Worm (Caenorhabditis elegans) whole organism, L1 larva: ENCODE results near the gene K08D8.9.

Experiments used
- F16B12.6 ChIP-seq: fragments of 150-350 bp; optimal IDR thresholded peaks from 2 replicates; lab custom pipeline; 2014; ENCODE audit warnings: missing biosample characterization, missing genetic modification characterization
- aha-1 ChIP-seq: fragments of 150-350 bp; optimal IDR thresholded peaks from 2 replicates; lab custom pipeline; 2014; ENCODE audit warnings: missing biosample characterization, missing genetic modification characterization
- aly-2 ChIP-seq: fragments of 150-350 bp; optimal IDR thresholded peaks from 2 replicates; lab custom pipeline; 2014; ENCODE audit warnings: missing biosample characterization, missing genetic modification characterization
- blmp-1 ChIP-seq: fragments of 150-350 bp; optimal IDR thresholded peaks from 2 replicates; lab custom pipeline; 2014; ENCODE audit warnings: missing biosample characterization, missing genetic modification characterization
- ceh-63 ChIP-seq: fragments of 200-800 bp; sonication (Bioruptor generic); optimal IDR thresholded peaks from 2 replicates; lab custom pipeline; 2018; ENCODE audit warnings: mild to moderate bottlenecking, missing genetic modification characterization, missing compliant biosample characterization
- dsc-1 ChIP-seq: sonication (generic microtip); optimal IDR thresholded peaks from 2 replicates; lab custom pipeline; 2016; ENCODE audit warnings: mild to moderate bottlenecking, missing genetic modification characterization, missing compliant biosample characterization
- efl-1 ChIP-seq, 4 experiments: fragments of 150-350 bp; optimal IDR thresholded peaks in 3 of 4; peaks in 1 of 4; 1 replicate in 1 of 4; 2 replicates in 3 of 4; lab custom pipeline; 2014; ENCODE audit warnings: missing biosample characterization in 2 of 4, missing genetic modification characterization in 2 of 4, missing genetic modification reagents in 2 of 4
- elt-2 ChIP-seq: sonication (generic microtip); optimal IDR thresholded peaks from 2 replicates; lab custom pipeline; 2016; ENCODE audit warnings: missing genetic modification characterization, mild to moderate bottlenecking, inconsistent platforms, missing compliant biosample characterization, missing genetic modification reagents
- irx-1 ChIP-seq: sonication (generic microtip); optimal IDR thresholded peaks from 2 replicates; lab custom pipeline; 2016; ENCODE audit warnings: missing genetic modification characterization, missing compliant biosample characterization
- jun-1 ChIP-seq: fragments of 150-350 bp; optimal IDR thresholded peaks from 2 replicates; lab custom pipeline; 2014; ENCODE audit warnings: missing biosample characterization, missing genetic modification reagents, missing genetic modification characterization
- lin-15B ChIP-seq: fragments of 150-350 bp; sonication (generic microtip); optimal IDR thresholded peaks from 3 replicates; lab custom pipeline; 2014; ENCODE audit warnings: missing biosample characterization, missing genetic modification characterization
- lin-35 ChIP-seq, 2 experiments: fragments of 150-350 bp; optimal IDR thresholded peaks; 2 replicates each; lab custom pipeline; 2014; ENCODE audit warnings: missing biosample characterization in 2 of 2, missing genetic modification characterization in 2 of 2, missing genetic modification reagents in 2 of 2
- lin-39 ChIP-seq: fragments of 150-350 bp; optimal IDR thresholded peaks from 2 replicates; lab custom pipeline; 2014; ENCODE audit warnings: missing biosample characterization, missing genetic modification reagents, missing genetic modification characterization
- mab-9 ChIP-seq: fragments of 200-800 bp; sonication (Bioruptor generic); IDR thresholded peaks from 2 replicates; pipeline ENCODE4 v1.3.6; 2022; ENCODE audit warnings: missing genetic modification reagents, missing genetic modification characterization, missing compliant biosample characterization
- nhr-12 ChIP-seq: sonication (generic microtip); optimal IDR thresholded peaks from 2 replicates; lab custom pipeline; 2017; ENCODE audit warnings: missing biosample characterization, missing genetic modification characterization
- nhr-19 ChIP-seq: fragments of 200-800 bp; sonication (Bioruptor generic); conservative IDR thresholded peaks from 2 replicates; pipeline ENCODE4 v1.3.6; 2022; ENCODE audit warnings: missing genetic modification characterization, missing compliant biosample characterization
- nhr-20 ChIP-seq: sonication (generic microtip); optimal IDR thresholded peaks from 2 replicates; lab custom pipeline; 2016; ENCODE audit warnings: mild to moderate bottlenecking, missing genetic modification characterization, missing compliant biosample characterization
- nhr-77 ChIP-seq: fragments of 150-350 bp; optimal IDR thresholded peaks from 2 replicates; lab custom pipeline; 2014; ENCODE audit warnings: missing biosample characterization, missing genetic modification characterization
- nhr-90 ChIP-seq: sonication (generic microtip); optimal IDR thresholded peaks from 2 replicates; lab custom pipeline; 2016; ENCODE audit warnings: mild to moderate bottlenecking, missing genetic modification characterization, missing compliant biosample characterization; ENCODE audit not compliant: poor library complexity
- pax-3 ChIP-seq: fragments of 200-800 bp; sonication (Bioruptor generic); optimal IDR thresholded peaks from 2 replicates; lab custom pipeline; 2018; ENCODE audit warnings: mild to moderate bottlenecking, missing genetic modification characterization, moderate library complexity, missing compliant biosample characterization
- skn-1 ChIP-seq: fragments of 150-350 bp; optimal IDR thresholded peaks from 2 replicates; lab custom pipeline; 2014; ENCODE audit warnings: missing biosample characterization, missing genetic modification characterization
- snpc-4 ChIP-seq: fragments of 150-350 bp; optimal IDR thresholded peaks from 2 replicates; lab custom pipeline; 2014; ENCODE audit warnings: missing biosample characterization, missing genetic modification characterization
- tlp-1 ChIP-seq: fragments of 150-350 bp; optimal IDR thresholded peaks from 2 replicates; lab custom pipeline; 2014; ENCODE audit warnings: missing biosample characterization, missing genetic modification characterization
- unc-62 ChIP-seq: fragments of 150-350 bp; optimal IDR thresholded peaks from 2 replicates; lab custom pipeline; 2014; ENCODE audit warnings: missing biosample characterization, missing genetic modification reagents, missing genetic modification characterization
- zag-1 ChIP-seq: fragments of 150-350 bp; optimal IDR thresholded peaks from 2 replicates; lab custom pipeline; 2014; ENCODE audit warnings: missing biosample characterization, missing genetic modification characterization
- ztf-4 ChIP-seq: fragments of 150-350 bp; optimal IDR thresholded peaks from 2 replicates; lab custom pipeline; 2014; ENCODE audit warnings: missing biosample characterization, missing genetic modification characterization

K08D8.9 gene

ce11 chrIV:12896371-12896882 lies 3.1 kb upstream of the K08D8.9 start, which contains the start of gene K08D8.7:
TSS of gene K08D8.7 (plus strand) at chrIV:12896832.
- TF ChIP-seq lin-35 (GFP tag; optimal IDR thresholded peaks at IDR 0.05; lab: Kevin White, UChicago) (peak in 1 of 2 experiments; percentile 24), elt-2 (tag; lab: Kevin White, UChicago) (peak; percentile 58), lin-15B (tag; lab: Kevin White, UChicago) (no peak), tlp-1 (tag; lab: Kevin White, UChicago) (no peak)

- TF ChIP-seq ceh-63 (GFP tag; lab: Kevin White, UChicago) (no peak), zag-1 (no peak), F16B12.6 (tag; lab: Kevin White, UChicago) (no peak), mab-9 (GFP tag; lab: Robert Waterston, UW) (no peak)
These were observed 2.3 kb upstream of the K08D8.9 start for ce11 chrIV:12897146-12897545.

- no peak for TF ChIP-seq efl-1 (optimal IDR thresholded peaks at IDR 0.05; lab: Kevin White, UChicago)
- peak in 1 of 2 experiments; percentile 81 for TF ChIP-seq efl-1 (GFP tag; optimal IDR thresholded peaks at IDR 0.05 in 1 of 2; lab: Kevin White, UChicago)
- no peak for TF ChIP-seq mab-9 (GFP tag; lab: Robert Waterston, UW)
- TF ChIP-seq elt-2 (tag; lab: Kevin White, UChicago) = peak; percentile 4
These were observed 669 bp upstream of the K08D8.9 start for ce11 chrIV:12898823-12899222.

ce11 chrIV:12900267-12900666 lies 775 bp downstream of the K08D8.9 start, which contains the start of gene K08D8.10:
TSS of gene K08D8.10 (plus strand) at chrIV:12900567.
- no peak for TF ChIP-seq lin-39 (tag; lab: Kevin White, UChicago)
- no peak for TF ChIP-seq snpc-4
- no peak for TF ChIP-seq pax-3
- no peak for TF ChIP-seq nhr-90 (tag; lab: Kevin White, UChicago)
- no peak for TF ChIP-seq nhr-19
- no peak for TF ChIP-seq zag-1
- TF ChIP-seq skn-1 (tag; lab: Kevin White, UChicago) = no peak
- TF ChIP-seq dsc-1 = no peak
- TF ChIP-seq nhr-77 (tag; lab: Kevin White, UChicago) = no peak
- TF ChIP-seq jun-1 = no peak

- no peak for TF ChIP-seq aha-1 (tag; lab: Kevin White, UChicago)
- TF ChIP-seq lin-35 (GFP tag; optimal IDR thresholded peaks at IDR 0.05; lab: Kevin White, UChicago) = peak in 1 of 2 experiments; percentile 15
- peak; percentile 83 for TF ChIP-seq elt-2 (tag; lab: Kevin White, UChicago)
These were observed 2.1 kb downstream of the K08D8.9 start for ce11 chrIV:12901602-12902001.

- peak; percentile 49 for TF ChIP-seq elt-2 (tag; lab: Kevin White, UChicago)
- no peak for TF ChIP-seq ztf-4 (tag; lab: Kevin White, UChicago)
- no peak for TF ChIP-seq nhr-12
These were observed 3.1 kb downstream of the K08D8.9 start, which contains the start of gene K08D8.2 for ce11 chrIV:12902430-12903110. TSS of gene K08D8.2 (plus strand) at chrIV:12903060.

ce11 chrIV:12903687-12904086 lies 4.2 kb downstream of the K08D8.9 start:
- TF ChIP-seq aly-2 (no peak), elt-2 (tag; lab: Kevin White, UChicago) (no peak), blmp-1 (tag; lab: Kevin White, UChicago) (no peak), unc-62 (GFP tag; lab: Kevin White, UChicago) (no peak), ztf-4 (tag; lab: Kevin White, UChicago) (no peak)

- TF ChIP-seq zag-1 (no peak), nhr-20 (tag; lab: Kevin White, UChicago) (peak; percentile 11), elt-2 (tag; lab: Kevin White, UChicago) (peak; percentile 86), irx-1 (tag; lab: Kevin White, UChicago) (no peak), lin-35 (GFP tag; optimal IDR thresholded peaks at IDR 0.05; lab: Kevin White, UChicago) (peak in 1 of 2 experiments; percentile 16)
These were observed 7.0 kb downstream of the K08D8.9 start, which contains the start of gene K08D8.3 for ce11 chrIV:12906529-12906928. TSS of gene K08D8.3 (minus strand) at chrIV:12906659.
